Worm (Caenorhabditis elegans) whole organism, L3 larva: Measurements from ENCODE around the gene H42K12.3.
A peak's percentile ranks its signal among the peaks of the same experiment; 100 is the strongest.

Experiments used
- R02D3.7 ChIP-seq: fragments of 150-350 bp; optimal IDR thresholded peaks from 2 replicates; lab custom pipeline; 2014; ENCODE audit warnings: missing biosample characterization, missing genetic modification characterization
- aly-2 ChIP-seq: fragments of 150-350 bp; optimal IDR thresholded peaks from 2 replicates; lab custom pipeline; 2014; ENCODE audit warnings: missing biosample characterization, missing genetic modification characterization
- ceh-16 ChIP-seq: sonication (generic microtip); optimal IDR thresholded peaks from 2 replicates; lab custom pipeline; 2017; ENCODE audit warnings: missing biosample characterization, missing genetic modification characterization
- ceh-28 ChIP-seq: fragments of 150-350 bp; optimal IDR thresholded peaks from 2 replicates; lab custom pipeline; 2014; ENCODE audit warnings: missing biosample characterization, missing genetic modification reagents, missing genetic modification characterization
- ceh-82 ChIP-seq: fragments of 150-350 bp; optimal IDR thresholded peaks from 2 replicates; lab custom pipeline; 2014; ENCODE audit warnings: missing biosample characterization, missing genetic modification characterization
- ceh-9 ChIP-seq: sonication (generic microtip); optimal IDR thresholded peaks from 2 replicates; lab custom pipeline; 2018; ENCODE audit warnings: missing biosample characterization, missing genetic modification characterization
- daf-12 ChIP-seq: fragments of 150-350 bp; optimal IDR thresholded peaks from 2 replicates; lab custom pipeline; 2014; ENCODE audit warnings: missing biosample characterization, missing genetic modification reagents, missing genetic modification characterization
- egl-27 ChIP-seq: sonication (generic microtip); optimal IDR thresholded peaks from 4 replicates; lab custom pipeline; 2017; ENCODE audit warnings: missing biosample characterization, missing genetic modification reagents, missing genetic modification characterization
- egl-5 ChIP-seq: fragments of 150-350 bp; optimal IDR thresholded peaks from 2 replicates; lab custom pipeline; 2017; ENCODE audit warnings: missing biosample characterization, missing genetic modification reagents, missing genetic modification characterization, inconsistent platforms
- elt-1 ChIP-seq: fragments of 150-350 bp; optimal IDR thresholded peaks from 2 replicates; lab custom pipeline; 2014; ENCODE audit warnings: missing biosample characterization, missing genetic modification characterization
- elt-2 ChIP-seq: sonication (generic microtip); optimal IDR thresholded peaks from 2 replicates; lab custom pipeline; 2016; ENCODE audit warnings: missing genetic modification reagents, mild to moderate bottlenecking, missing genetic modification characterization, missing compliant biosample characterization
- eor-1 ChIP-seq, 2 experiments: fragments of 150-350 bp; optimal IDR thresholded peaks; 2 replicates each; lab custom pipeline; 2014 to 2018; ENCODE audit warnings: missing biosample characterization in 2 of 2, missing genetic modification characterization in 2 of 2
- fkh-10 ChIP-seq: sonication (generic microtip); optimal IDR thresholded peaks from 2 replicates; lab custom pipeline; 2017; ENCODE audit warnings: missing biosample characterization, missing genetic modification reagents, missing genetic modification characterization
- fkh-2 ChIP-seq: fragments of 150-350 bp; optimal IDR thresholded peaks from 2 replicates; lab custom pipeline; 2014; ENCODE audit warnings: missing biosample characterization, missing genetic modification reagents, missing genetic modification characterization
- fos-1 ChIP-seq: fragments of 150-350 bp; optimal IDR thresholded peaks from 2 replicates; lab custom pipeline; 2014; ENCODE audit warnings: missing biosample characterization, missing genetic modification characterization
- hmg-11 ChIP-seq: sonication (generic microtip); optimal IDR thresholded peaks from 2 replicates; lab custom pipeline; 2016; ENCODE audit warnings: missing genetic modification characterization, missing compliant biosample characterization
- jun-1 ChIP-seq: fragments of 150-350 bp; optimal IDR thresholded peaks from 2 replicates; lab custom pipeline; 2014; ENCODE audit warnings: missing biosample characterization, missing genetic modification reagents, missing genetic modification characterization
- lin-15B ChIP-seq: fragments of 150-350 bp; optimal IDR thresholded peaks from 2 replicates; lab custom pipeline; 2014; ENCODE audit warnings: missing biosample characterization, missing genetic modification characterization
- lin-39 ChIP-seq: fragments of 150-350 bp; optimal IDR thresholded peaks from 2 replicates; lab custom pipeline; 2018; ENCODE audit warnings: missing biosample characterization, missing genetic modification reagents, missing genetic modification characterization
- mdl-1 ChIP-seq: fragments of 150-350 bp; optimal IDR thresholded peaks from 2 replicates; lab custom pipeline; 2014; ENCODE audit warnings: missing biosample characterization, missing genetic modification characterization
- mml-1 ChIP-seq: fragments of 150-350 bp; sonication (generic microtip); optimal IDR thresholded peaks from 3 replicates; lab custom pipeline; 2014; ENCODE audit warnings: missing biosample characterization, missing genetic modification characterization
- nfya-1 ChIP-seq: sonication (generic microtip); optimal IDR thresholded peaks from 2 replicates; lab custom pipeline; 2017; ENCODE audit warnings: missing genetic modification characterization, mild to moderate bottlenecking, missing compliant biosample characterization, antibody characterized with exemption, moderate library complexity; ENCODE audit not compliant: insufficient read depth
- nhr-237 ChIP-seq: fragments of 150-350 bp; optimal IDR thresholded peaks from 2 replicates; lab custom pipeline; 2014; ENCODE audit warnings: missing biosample characterization, missing genetic modification characterization
- nhr-25 ChIP-seq: sonication (generic microtip); optimal IDR thresholded peaks from 2 replicates; lab custom pipeline; 2017; ENCODE audit warnings: missing biosample characterization, missing genetic modification characterization
- nhr-28 ChIP-seq: fragments of 150-350 bp; optimal IDR thresholded peaks from 2 replicates; lab custom pipeline; 2014; ENCODE audit warnings: missing biosample characterization, missing genetic modification characterization
- nhr-43 ChIP-seq: sonication (generic microtip); optimal IDR thresholded peaks from 2 replicates; lab custom pipeline; 2016; ENCODE audit warnings: mild to moderate bottlenecking, missing genetic modification characterization, missing compliant biosample characterization; ENCODE audit not compliant: poor library complexity, severe bottlenecking
- nhr-67 ChIP-seq: fragments of 150-350 bp; optimal IDR thresholded peaks from 2 replicates; lab custom pipeline; 2014; ENCODE audit warnings: missing biosample characterization, missing genetic modification characterization
- nhr-76 ChIP-seq: fragments of 150-350 bp; sonication (generic microtip); optimal IDR thresholded peaks from 5 replicates; lab custom pipeline; 2014; ENCODE audit warnings: missing biosample characterization, missing genetic modification characterization
- nhr-77 ChIP-seq: fragments of 150-350 bp; optimal IDR thresholded peaks from 2 replicates; lab custom pipeline; 2014; ENCODE audit warnings: missing biosample characterization, missing genetic modification characterization
- pha-4 ChIP-seq: fragments of 150-350 bp; optimal IDR thresholded peaks from 2 replicates; lab custom pipeline; 2014; ENCODE audit warnings: missing biosample characterization, missing genetic modification reagents, missing genetic modification characterization
- pqm-1 ChIP-seq: fragments of 150-350 bp; optimal IDR thresholded peaks from 2 replicates; lab custom pipeline; 2017; ENCODE audit warnings: missing biosample characterization, missing genetic modification characterization, inconsistent platforms
- skn-1 ChIP-seq: fragments of 150-350 bp; optimal IDR thresholded peaks from 2 replicates; lab custom pipeline; 2014; ENCODE audit warnings: missing biosample characterization, missing genetic modification characterization
- snpc-4 ChIP-seq: fragments of 150-350 bp; optimal IDR thresholded peaks from 2 replicates; lab custom pipeline; 2014; ENCODE audit warnings: missing biosample characterization, missing genetic modification characterization
- tbx-2 ChIP-seq: sonication (generic microtip); optimal IDR thresholded peaks from 2 replicates; lab custom pipeline; 2016; ENCODE audit warnings: mild to moderate bottlenecking, missing genetic modification characterization, missing compliant biosample characterization
- unc-39 ChIP-seq: sonication (generic microtip); optimal IDR thresholded peaks from 4 replicates; lab custom pipeline; 2017; ENCODE audit warnings: missing biosample characterization, missing genetic modification characterization
- unc-62 ChIP-seq: fragments of 150-350 bp; sonication (generic microtip); optimal IDR thresholded peaks from 4 replicates; lab custom pipeline; 2014; ENCODE audit warnings: missing biosample characterization, missing genetic modification reagents, missing genetic modification characterization
- ztf-11 ChIP-seq: fragments of 150-350 bp; optimal IDR thresholded peaks from 2 replicates; lab custom pipeline; 2014; ENCODE audit warnings: missing biosample characterization, missing genetic modification characterization

The H42K12.3 gene

DNA sequence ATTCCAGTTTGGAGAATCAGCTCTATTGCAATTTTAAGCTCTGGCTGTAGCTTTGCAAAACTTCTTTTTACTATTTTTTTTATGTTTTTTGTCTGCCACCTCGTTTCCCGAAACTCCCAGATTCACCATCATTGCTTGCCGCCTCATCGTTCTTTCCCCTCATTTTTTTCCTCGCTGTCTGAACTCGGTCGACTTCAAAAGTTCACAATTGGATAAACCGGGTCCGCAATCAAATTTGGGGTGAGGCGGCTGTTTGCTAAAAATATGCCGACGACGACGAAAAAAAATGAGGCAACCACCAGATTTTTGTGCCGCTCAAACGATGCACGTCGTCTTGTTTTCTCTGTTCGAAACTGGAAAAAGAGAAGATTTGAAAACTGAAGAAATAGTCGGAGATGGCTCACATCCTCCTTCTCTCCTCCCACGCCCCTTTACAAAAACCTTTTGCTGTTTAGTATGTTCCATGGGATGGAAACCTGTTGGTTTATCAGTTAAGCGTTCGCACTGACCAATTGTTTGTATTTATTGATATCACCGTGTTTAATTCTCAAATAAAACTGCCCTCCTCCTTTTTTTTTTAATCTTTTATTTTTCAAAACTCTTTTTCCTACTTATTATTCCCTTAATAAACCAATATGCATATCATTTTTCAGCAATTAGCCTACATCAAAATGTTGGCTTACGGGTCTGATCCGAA is 16.4 kb upstream of the H42K12.3 start, which contains the start of gene dop-4:
Gene dop-4 (plus strand): TSS at position 647 of the 697 bp plus-strand sequence.
- TF ChIP-seq nhr-43 (no peak), mdl-1 (no peak), daf-12 (tag; lab: Kevin White, UChicago) (no peak), mml-1 (no peak), unc-39 (tag; lab: Kevin White, UChicago) (no peak)

DNA sequence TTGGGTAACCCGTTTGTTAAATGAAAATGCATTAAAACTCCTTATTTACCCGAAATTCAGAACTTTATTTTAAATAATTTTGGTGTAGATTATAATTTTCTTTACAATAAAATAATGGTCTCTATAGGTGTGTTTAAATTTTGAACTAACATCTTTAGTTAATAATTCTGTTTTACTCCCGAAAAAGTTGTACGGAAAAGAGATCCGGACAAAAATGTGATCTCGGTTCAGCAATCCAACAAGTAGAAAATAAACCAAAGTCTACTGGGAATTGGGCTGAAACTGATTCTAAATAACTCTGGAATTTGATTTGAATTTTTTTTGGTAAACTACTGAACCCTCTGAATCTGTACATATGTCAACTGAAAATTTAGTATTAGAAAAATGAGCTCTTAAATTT is 15.5 kb upstream of the H42K12.3 start:
- no peak for TF ChIP-seq egl-27 (tag; lab: Kevin White, UChicago)

DNA sequence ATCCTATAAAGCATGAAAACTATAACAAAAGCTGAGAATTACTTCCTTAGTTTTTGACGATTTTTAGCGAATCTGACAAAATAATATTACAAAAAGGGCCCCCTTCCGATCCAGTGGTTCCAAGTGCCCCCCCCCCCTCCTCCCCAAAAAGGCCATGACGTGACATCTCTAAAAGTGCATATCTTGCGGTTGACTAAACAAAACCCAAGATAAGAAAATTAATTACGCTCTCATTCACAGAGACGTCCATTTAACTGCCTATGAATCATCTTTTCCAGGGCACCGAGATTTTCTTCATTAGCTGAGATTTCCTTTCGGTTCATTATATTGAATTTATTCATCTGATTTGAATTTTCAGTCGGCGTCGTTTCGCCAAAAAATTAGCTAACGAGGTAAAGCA is 11.3 kb upstream of the H42K12.3 start, which contains the start of gene inso-1:
Gene inso-1 (plus strand): TSS at position 301 of the 400 bp plus-strand sequence.
- no peak for TF ChIP-seq hmg-11 (tag; lab: Kevin White, UChicago)
- no peak for TF ChIP-seq aly-2 (tag; lab: Kevin White, UChicago)
- TF ChIP-seq nhr-25 (tag; lab: Kevin White, UChicago): no peak
- no peak for TF ChIP-seq ceh-9 (tag; lab: Kevin White, UChicago)
- TF ChIP-seq ztf-11 (tag; lab: Kevin White, UChicago): no peak
- no peak for TF ChIP-seq nhr-67 (tag; lab: Kevin White, UChicago)
- no peak for TF ChIP-seq elt-1 (tag; lab: Kevin White, UChicago)
- no peak for TF ChIP-seq nhr-28
- TF ChIP-seq nhr-77 (tag; lab: Kevin White, UChicago): no peak
- no peak for TF ChIP-seq egl-5 (tag; lab: Kevin White, UChicago)
- TF ChIP-seq nhr-76 (tag; lab: Kevin White, UChicago): no peak
- TF ChIP-seq skn-1 (tag; lab: Kevin White, UChicago): no peak
- no peak for TF ChIP-seq ceh-16 (tag; lab: Kevin White, UChicago)
- no peak for TF ChIP-seq nfya-1 (tag; lab: Kevin White, UChicago)
- no peak for TF ChIP-seq jun-1 (tag; lab: Kevin White, UChicago)

DNA sequence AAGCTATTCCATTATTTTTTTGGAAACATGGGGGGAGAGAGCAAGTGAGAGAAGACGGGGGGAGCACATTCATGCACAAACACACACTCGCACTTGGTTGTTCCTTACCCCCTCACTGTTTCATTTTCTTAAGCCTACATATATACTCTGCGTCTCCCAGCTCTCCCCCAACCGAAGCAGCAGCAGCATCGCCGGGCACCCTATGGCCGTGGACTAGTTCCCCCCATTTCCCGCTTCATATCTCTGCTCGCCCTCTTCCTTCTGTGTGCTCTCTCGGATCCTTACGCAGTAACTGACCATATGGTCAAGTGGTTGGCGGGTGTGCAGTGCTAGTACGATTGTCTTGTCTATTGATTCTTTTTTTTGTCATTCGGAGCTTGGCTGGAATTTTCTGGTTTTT is 8.9 kb upstream of the H42K12.3 start:
- TF ChIP-seq pha-4 (tag; lab: Kevin White, UChicago) (peak; percentile 88), hmg-11 (tag; lab: Kevin White, UChicago) (peak; percentile 99), nfya-1 (tag; lab: Kevin White, UChicago) (peak; percentile 80), tbx-2 (peak; percentile 43), eor-1 (tag; optimal IDR thresholded peaks at IDR 0.05; lab: Kevin White, UChicago) (no peak), fkh-10 (GFP tag; lab: Kevin White, UChicago) (peak; percentile 51), pqm-1 (peak; percentile 67), elt-2 (tag; lab: Kevin White, UChicago) (peak; percentile 55), lin-39 (peak; percentile 82), nhr-28 (no peak), fos-1 (peak; percentile 45), fkh-2 (tag; lab: Kevin White, UChicago) (no peak), snpc-4 (tag; lab: Kevin White, UChicago) (peak; percentile 47), nhr-237 (tag; lab: Kevin White, UChicago) (no peak), skn-1 (tag; lab: Kevin White, UChicago) (peak; percentile 18), ceh-16 (tag; lab: Kevin White, UChicago) (no peak), unc-62 (GFP tag; lab: Kevin White, UChicago) (no peak), unc-39 (tag; lab: Kevin White, UChicago) (no peak), elt-1 (tag; lab: Kevin White, UChicago) (no peak), ceh-9 (tag; lab: Kevin White, UChicago) (no peak), jun-1 (tag; lab: Kevin White, UChicago) (peak; percentile 63), mdl-1 (peak; percentile 23), lin-15B (tag; lab: Kevin White, UChicago) (peak; percentile 58), ceh-28 (tag; lab: Kevin White, UChicago) (peak; percentile 33), ztf-11 (tag; lab: Kevin White, UChicago) (no peak), egl-27 (tag; lab: Kevin White, UChicago) (peak; percentile 67), ceh-82 (tag; lab: Kevin White, UChicago) (no peak), R02D3.7 (tag; lab: Kevin White, UChicago) (peak; percentile 25)
